Worm (Caenorhabditis elegans) whole organism, dauer: ENCODE data around the gene Y56A3A.2.

Experiments used
- unc-62 ChIP-seq: sonication (generic microtip); optimal IDR thresholded peaks from 2 replicates; lab custom pipeline; 2017; ENCODE audit warnings: missing biosample characterization, missing genetic modification reagents, missing genetic modification characterization

Y56A3A.2 gene

DNA sequence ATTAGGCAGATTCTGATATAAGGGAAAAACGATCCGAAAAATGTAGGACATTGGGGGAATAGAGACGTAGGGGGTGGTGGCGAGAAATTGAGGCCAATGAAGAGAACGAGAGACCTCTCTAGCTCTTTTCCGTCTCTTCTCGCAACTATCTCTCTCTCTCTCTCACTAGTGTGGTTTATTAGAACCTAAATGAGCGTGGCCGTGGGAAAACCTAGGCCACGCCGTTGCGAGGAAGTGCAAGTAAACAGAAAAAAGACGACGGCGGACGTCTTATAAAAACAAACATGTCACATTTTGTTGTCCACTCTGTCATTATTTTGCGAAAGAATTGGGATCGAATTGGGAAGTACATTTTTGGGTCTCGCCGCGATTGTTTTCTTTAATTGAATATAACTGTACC, 8.0 kb upstream of the Y56A3A.2 start:
- no peak for TF ChIP-seq unc-62

DNA sequence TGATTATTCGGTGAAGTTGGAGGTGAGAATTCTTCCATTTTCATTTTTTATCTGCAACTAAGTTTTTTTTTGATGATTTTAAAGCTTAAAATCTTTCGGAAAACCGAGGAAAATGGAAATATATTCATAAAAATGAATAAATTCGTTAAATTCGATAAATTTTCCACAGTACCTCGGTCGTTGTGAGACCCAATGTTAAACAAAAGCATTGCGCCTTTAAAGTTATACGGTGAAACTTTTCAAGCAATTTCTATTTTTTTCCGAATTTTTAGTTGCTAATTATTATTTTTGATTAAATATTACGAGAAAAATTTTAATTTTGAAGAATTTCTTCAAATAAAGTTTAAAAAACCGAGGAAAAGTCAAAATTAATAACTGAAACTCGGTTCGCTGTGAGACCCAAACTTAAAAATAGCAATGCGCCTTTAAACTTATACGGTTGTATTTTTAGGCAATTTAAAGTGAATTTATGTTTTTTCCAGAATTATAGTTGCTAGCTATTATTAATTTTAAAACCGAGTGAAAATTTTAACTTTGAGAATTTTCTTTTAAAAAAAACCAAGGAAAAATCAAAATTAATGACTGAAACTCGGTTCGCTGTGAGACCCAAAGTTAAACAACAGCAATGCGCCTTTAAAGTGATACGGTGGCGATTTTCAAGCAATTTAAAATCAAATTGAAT, 7.3 kb upstream of the Y56A3A.2 start, which contains the start of gene taf-12:
TSS of gene taf-12 (minus strand) at position 51 of the 682 bp plus-strand sequence.
- TF ChIP-seq unc-62: no peak

DNA sequence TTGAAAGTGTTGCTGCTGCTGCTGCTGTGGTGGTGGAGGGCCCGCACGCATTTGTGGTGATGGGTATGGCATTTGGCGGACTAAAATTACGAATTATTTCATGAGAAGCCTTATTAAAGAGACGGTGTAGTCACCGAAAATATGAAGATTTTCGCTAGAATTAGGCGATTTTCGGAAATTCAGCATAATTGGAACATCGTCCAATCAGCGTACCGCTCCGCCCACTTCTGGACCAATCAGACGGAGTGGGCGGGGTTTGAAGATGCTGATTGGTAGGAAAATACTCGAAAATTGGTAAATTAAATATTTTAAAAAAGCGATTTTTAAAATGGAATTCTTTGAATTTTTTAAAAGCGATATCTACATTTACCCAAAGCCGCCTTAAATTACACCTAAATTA, 4.1 kb upstream of the Y56A3A.2 start:
- no peak for TF ChIP-seq unc-62

DNA sequence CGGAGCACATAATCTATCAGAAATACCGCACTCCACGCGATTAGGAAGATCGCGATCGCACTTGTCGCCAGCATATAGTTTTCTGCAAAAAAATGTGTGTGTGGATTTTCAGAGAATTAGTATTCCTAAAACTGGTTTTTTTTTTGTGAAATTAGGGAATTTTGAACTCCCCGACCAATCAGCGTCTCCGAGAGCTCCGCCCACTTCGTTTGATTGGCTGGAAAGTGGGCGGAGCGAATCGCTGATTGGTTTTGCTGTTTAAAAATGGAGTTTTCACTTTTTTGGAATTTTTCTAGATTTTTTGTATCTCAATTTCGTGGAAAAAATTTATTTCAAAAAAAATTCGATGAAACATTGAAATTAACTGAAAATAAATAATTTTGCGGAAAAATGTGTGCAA, 926 bp downstream of the Y56A3A.2 start:
- TF ChIP-seq unc-62: no peak

DNA sequence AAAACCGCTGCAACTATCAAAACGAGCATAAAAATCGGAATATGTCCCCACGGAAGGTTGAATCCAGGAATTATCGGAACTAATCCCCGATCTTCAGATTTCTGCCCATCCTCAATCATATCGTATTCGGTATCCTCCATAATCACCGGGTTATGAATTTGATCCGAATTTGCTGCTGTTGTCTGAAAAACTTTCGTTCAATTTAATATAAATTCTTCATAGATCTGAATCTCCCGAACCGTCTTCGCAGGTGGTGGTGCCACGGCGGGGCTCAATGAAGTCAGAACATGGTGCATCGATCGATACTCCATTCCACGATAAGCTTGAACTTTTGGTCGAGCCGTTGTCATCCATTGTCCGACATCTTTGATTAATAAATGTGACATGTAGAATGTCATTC, 5.2 kb downstream of the Y56A3A.2 start:
- TF ChIP-seq unc-62: no peak

DNA sequence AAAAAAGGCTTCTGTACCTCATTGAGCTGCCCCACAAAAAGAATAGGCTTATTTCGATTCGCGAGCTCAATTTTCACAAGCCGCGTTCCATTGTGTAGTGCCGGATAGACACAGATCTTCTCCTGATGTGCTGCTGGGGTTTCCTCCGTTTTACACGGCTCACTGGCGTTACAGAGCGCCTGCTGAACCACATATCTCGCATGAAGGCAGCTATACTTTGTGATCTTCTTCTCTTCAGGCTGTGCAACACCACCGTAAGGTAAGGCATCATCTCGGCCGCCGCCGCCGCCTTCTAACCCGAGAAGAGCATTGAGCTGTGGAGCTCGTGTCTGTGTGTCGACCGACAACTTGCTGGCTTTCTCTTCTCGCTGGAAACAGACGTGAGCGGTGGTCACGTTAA, 8.5 kb downstream of the Y56A3A.2 start:
- TF ChIP-seq unc-62: no peak

DNA sequence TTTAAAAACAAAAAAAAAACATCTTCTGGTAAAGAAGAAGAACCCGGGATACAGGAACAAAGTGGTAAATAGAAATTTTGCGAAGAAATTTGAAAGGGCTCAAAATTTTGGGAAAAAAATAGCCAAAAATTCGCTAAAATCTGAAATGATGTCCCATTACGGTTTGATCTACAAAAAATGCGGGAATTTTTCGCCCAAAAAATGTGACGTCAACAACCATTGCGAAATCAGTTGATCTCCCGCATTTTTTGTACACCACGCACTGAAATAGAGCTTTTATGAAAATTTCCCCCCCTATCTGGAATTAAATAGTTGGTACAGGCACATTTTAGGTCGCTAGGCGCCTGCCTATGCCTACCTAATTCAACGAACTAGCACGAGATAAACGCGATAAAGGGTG, 12.5 kb downstream of the Y56A3A.2 start:
- TF ChIP-seq unc-62: no peak

DNA sequence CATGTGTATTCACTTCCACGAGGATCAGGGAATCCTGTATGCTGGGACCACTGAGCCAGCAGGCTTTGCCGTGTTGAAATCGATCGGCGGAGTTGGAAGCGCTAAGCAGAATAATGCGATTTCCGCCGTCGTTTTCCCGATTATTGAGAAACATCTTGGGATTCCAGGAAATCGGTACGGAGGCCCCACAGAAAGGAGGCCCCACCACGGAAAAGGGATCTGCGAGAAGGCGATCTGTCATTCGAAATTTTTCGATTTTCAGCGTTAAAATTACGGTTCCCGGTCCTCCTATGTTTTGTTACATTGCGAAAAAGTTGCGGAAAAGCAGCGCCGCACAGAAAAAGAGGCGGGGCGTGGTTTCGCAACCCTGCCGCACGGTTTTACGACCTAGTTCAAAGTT, 13.7 kb downstream of the Y56A3A.2 start:
- TF ChIP-seq unc-62: no peak

DNA sequence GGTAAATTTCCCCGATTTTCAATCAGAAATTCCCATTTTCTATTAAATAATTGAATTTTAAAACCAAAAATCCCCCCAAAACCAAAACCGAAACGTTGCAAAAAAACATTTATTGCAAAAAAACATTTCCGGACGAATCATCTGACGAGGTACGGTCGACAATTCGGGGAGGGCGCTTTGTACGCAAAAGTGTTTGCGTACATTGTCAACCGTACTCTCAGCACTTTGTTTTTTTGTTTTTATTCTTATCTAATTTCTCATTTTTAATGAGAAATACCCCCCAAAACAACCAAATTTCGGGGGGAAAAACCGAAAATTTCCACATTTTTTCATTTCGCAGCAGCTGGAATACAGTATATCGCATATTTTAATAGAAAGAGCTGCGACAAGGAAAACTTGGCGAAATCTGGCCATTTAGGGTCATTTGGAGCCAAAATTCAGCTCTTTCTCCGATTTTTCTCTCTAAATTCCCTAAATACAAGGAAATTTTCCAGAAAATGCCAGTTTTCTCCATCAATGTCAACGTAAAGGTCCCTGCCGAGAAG, 14.3 kb downstream of the Y56A3A.2 start, which contains the start of gene mif-1:
TSS of gene mif-1 (plus strand) at position 495 of the 545 bp plus-strand sequence.
- TF ChIP-seq unc-62: no peak

DNA sequence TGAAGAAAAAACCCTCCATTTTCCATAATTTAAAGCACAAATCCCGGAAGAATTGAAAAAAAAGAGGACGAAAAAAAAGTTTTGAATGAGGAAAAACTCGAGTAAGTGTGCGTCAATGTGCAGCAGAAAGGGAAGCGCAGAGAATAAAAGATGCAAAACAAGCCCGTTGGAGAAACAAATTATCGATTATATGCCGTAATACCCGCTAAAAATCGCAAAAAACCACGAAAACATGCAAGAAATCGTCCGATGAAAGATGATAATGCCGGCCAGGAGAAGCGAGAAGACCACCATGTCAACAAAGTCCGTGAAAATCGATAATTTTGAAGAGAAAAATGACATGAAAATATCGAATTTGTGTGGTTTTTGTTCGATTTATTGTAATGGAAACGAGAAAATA, 15.0 kb downstream of the Y56A3A.2 start:
- no peak for TF ChIP-seq unc-62

DNA sequence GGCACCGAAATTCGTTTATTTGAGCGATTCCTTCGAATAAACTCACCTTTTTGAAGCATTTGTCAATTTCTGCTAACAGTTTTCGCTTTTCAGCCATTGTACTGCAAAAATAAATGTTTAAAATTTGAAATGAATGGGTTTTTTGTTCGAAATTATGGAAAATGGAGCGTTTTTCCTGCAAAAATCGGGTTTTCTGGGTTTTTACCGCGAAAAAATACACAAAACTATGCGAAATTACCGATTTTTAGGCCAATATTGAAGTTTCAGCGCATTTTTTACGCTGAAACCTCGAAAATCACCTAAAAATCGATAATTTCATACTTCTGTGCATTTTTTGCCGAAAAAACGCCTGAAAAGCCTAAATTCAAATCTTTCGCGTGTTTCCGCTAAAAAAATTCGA, 15.7 kb downstream of the Y56A3A.2 start, which contains the start of gene ntl-3:
TSS of gene ntl-3 (minus strand) at position 101 of the 400 bp plus-strand sequence.
- no peak for TF ChIP-seq unc-62

DNA sequence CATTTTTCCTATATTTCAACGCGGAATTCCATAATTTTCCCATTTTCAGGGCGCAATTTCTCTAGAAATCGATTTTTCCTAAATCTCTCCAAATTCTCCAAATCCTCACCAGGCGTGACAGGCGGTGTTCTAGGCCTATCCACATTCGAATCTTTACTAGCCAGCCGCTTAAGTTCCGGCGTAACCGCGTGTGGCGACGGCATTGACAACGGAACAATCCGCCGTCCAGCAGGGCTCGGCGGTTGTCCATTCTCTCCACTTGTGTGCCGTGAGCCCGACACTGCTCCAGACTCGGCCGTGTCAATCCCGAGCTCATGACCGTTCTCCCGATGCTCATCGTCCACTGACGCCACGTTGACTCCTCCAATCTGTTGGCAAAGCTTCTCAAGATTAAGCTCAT, 19.0 kb downstream of the Y56A3A.2 start:
- TF ChIP-seq unc-62: no peak

DNA sequence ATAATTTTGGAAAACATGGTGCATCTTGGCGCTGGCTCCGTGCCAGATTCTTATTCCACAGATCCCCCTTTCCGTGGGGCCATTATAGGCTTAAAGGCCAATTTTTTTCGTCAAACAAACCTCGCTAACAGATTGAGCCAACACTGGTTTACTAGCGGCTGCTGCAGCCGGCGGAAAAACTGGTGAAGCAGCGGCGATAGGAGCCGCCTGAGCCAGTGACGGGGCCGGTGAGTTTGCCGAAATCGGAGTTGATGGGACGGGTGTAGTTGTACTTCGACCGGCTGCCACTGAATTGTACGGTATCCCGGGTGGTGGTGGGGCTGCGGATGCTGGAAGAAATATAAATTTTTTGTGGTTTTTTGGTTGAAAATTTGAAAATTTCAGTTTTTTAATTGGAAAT, 20.3 kb downstream of the Y56A3A.2 start:
- no peak for TF ChIP-seq unc-62

DNA sequence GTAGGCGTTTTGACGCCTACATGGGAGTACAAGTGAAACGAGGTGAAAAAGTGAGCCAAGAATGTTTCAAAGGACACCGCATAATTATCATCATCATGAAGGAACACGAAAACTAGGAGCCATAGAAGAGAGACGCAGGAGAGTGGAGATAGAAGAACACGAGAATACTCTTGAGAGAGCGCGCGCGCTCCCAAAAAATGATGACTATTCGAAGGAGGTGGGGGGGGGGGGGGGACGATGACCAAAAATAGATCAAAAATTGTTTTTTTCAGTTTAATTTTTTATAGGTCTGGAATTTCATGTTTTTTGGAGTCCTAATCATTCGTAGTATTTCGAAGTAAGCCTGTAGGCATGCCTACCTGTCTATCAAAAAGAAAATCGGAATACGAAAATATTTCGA, 25.3 kb downstream of the Y56A3A.2 start:
- TF ChIP-seq unc-62: no peak

DNA sequence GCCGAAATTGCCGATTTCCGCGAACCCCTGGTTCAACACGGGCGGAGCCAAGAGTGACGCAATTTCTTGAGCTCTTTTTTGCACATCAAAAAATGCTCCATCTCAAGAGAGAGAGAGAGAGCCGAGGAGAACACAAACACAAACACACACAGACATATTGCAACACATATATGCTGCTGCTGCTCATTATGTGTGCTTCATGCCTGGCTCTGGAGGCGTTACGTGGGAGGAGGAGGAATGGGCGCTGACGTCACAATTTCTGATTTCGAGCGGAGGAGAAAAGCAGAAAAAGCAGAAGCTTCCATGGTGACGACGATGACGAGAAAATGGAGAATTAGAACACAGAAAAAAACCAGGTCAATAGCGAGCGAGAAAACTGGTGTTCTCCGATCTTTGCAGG, 26.0 kb downstream of the Y56A3A.2 start:
- no peak for TF ChIP-seq unc-62

DNA sequence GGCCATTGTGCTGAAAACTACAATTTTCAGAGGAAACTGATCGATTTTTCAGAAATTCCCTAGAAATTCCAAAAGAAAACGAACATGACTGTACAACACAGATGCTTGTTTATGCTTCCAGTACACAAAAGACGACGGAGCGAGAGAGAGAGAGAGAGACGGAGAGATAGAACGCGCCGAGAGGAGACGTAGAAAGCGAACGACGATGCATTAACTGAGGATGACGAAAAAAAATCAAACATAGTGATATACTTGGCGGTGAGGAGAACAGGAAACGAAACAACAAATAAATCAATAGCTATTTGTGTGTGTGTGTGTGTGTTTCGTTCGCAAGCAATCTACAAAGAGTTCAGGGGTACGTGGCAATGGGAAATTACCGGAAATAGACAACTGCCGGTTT, 27.3 kb downstream of the Y56A3A.2 start:
- no peak for TF ChIP-seq unc-62

DNA sequence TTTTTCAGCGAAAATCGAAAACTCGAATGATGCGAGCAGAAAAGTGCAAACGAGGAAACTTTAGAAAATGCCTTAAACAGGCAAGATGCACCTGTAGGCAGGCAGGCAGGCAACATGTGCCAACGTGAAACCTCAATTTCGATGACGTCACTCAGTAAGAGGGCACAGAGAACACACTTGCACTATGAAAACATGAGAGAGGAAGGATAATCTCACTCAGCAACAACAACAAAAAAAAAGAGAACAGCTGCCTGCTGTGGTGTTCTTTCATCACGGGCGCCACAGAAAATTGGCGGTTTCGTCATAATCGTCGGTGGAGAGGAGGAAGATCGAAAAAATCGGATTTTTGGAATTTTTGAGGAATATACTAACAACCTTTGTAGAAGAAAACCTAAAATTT, 27.9 kb downstream of the Y56A3A.2 start:
- TF ChIP-seq unc-62: no peak

DNA sequence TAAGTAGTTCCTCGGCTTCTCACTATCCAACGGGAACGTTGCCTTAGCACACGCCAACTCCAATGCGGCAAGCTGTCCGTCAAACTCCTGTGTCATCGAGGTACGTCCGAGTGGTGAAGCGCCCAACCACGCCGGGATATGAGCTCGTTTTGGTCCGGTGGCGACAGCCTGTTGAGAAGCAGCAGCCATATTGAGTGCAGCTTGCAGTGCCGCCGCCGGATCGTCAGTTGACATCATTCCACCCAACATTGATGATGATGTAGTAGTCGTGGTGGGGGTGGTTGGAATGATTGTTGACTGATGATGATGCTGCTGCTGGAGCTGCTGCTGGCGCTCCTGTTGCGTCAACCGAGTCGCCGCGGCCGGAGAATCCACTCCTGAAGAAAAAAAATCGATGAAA, 28.6 kb downstream of the Y56A3A.2 start:
- no peak for TF ChIP-seq unc-62
